Worm (Caenorhabditis elegans) whole organism, young adult: ENCODE data around the gene dpy-6.

Experiments
- D2030.7 ChIP-seq: fragments of 200-800 bp; sonication (Bioruptor generic); IDR thresholded peaks from 2 replicates; pipeline ENCODE4 v1.3.6; 2022; ENCODE audit warnings: missing genetic modification reagents, missing genetic modification characterization, missing compliant biosample characterization
- F10E7.11 ChIP-seq: sonication (generic microtip); optimal IDR thresholded peaks from 2 replicates; lab custom pipeline; 2017; ENCODE audit warnings: mild to moderate bottlenecking, missing genetic modification characterization, moderate library complexity, missing compliant biosample characterization
- F52B5.7 ChIP-seq: sonication (generic microtip); optimal IDR thresholded peaks from 2 replicates; lab custom pipeline; 2016; ENCODE audit warnings: mild to moderate bottlenecking, missing genetic modification characterization, missing compliant biosample characterization
- F57C9.4 ChIP-seq: sonication (generic microtip); optimal IDR thresholded peaks from 2 replicates; lab custom pipeline; 2017; ENCODE audit warnings: mild to moderate bottlenecking, missing genetic modification characterization, missing compliant biosample characterization
- T07F8.4 ChIP-seq: sonication (generic microtip); optimal IDR thresholded peaks from 2 replicates; lab custom pipeline; 2016; ENCODE audit warnings: mild to moderate bottlenecking, missing genetic modification characterization, moderate library complexity, missing compliant biosample characterization
- Y53G8AR.9 ChIP-seq: fragments of 200-800 bp; sonication (Bioruptor generic); conservative IDR thresholded peaks from 2 replicates; pipeline ENCODE4 v1.3.6; 2022; ENCODE audit warnings: missing genetic modification reagents, missing genetic modification characterization, missing compliant biosample characterization
- Y56A3A.18 ChIP-seq: fragments of 200-800 bp; sonication (Bioruptor generic); IDR thresholded peaks from 2 replicates; pipeline ENCODE4 v1.3.6; 2022; ENCODE audit warnings: missing genetic modification reagents, missing genetic modification characterization, missing compliant biosample characterization
- Y79H2A.3 ChIP-seq: fragments of 200-800 bp; sonication (Bioruptor generic); conservative IDR thresholded peaks from 2 replicates; pipeline ENCODE4 v1.3.6; 2022; ENCODE audit warnings: missing genetic modification reagents, missing genetic modification characterization, missing compliant biosample characterization
- atf-7 ChIP-seq: sonication (generic microtip); optimal IDR thresholded peaks from 2 replicates; lab custom pipeline; 2017; ENCODE audit warnings: mild to moderate bottlenecking, missing genetic modification characterization, missing compliant biosample characterization
- attf-3 ChIP-seq: fragments of 200-800 bp; sonication (Bioruptor generic); conservative IDR thresholded peaks from 2 replicates; pipeline ENCODE4 v1.3.6; 2022; ENCODE audit warnings: missing genetic modification reagents, missing genetic modification characterization, missing compliant biosample characterization
- attf-5 ChIP-seq: fragments of 200-800 bp; sonication (Bioruptor generic); optimal IDR thresholded peaks from 2 replicates; lab custom pipeline; 2018; ENCODE audit warnings: mild to moderate bottlenecking, missing genetic modification characterization, missing compliant biosample characterization
- attf-6 ChIP-seq: fragments of 200-800 bp; sonication (Bioruptor generic); IDR thresholded peaks from 2 replicates; pipeline ENCODE4 v1.3.6; 2022; ENCODE audit warnings: missing genetic modification reagents, missing genetic modification characterization, missing compliant biosample characterization
- bed-1 ChIP-seq: fragments of 200-800 bp; sonication (Bioruptor generic); IDR thresholded peaks from 2 replicates; pipeline ENCODE4 v1.3.6; 2022; ENCODE audit warnings: missing genetic modification reagents, missing genetic modification characterization, missing compliant biosample characterization
- ceh-100 ChIP-seq: fragments of 200-800 bp; sonication (Bioruptor generic); IDR thresholded peaks from 2 replicates; pipeline ENCODE4 v1.3.6; 2022; ENCODE audit warnings: missing genetic modification reagents, missing genetic modification characterization, missing compliant biosample characterization
- ceh-40 ChIP-seq: fragments of 200-800 bp; sonication (Bioruptor generic); IDR thresholded peaks from 2 replicates; pipeline ENCODE4 v1.3.6; 2022; ENCODE audit warnings: missing genetic modification characterization, missing compliant biosample characterization
- chd-7 ChIP-seq: sonication (generic microtip); optimal IDR thresholded peaks from 2 replicates; lab custom pipeline; 2016; ENCODE audit warnings: mild to moderate bottlenecking, missing genetic modification characterization, moderate library complexity, missing compliant biosample characterization
- die-1 ChIP-seq: sonication (generic microtip); optimal IDR thresholded peaks from 2 replicates; lab custom pipeline; 2016; ENCODE audit warnings: missing genotype, mild to moderate bottlenecking, missing genetic modification characterization, missing compliant biosample characterization
- egl-44 ChIP-seq: fragments of 200-800 bp; sonication (Bioruptor generic); IDR thresholded peaks from 2 replicates; pipeline ENCODE4 v1.3.6; 2022; ENCODE audit warnings: missing genetic modification reagents, missing genetic modification characterization, missing compliant biosample characterization
- egrh-3 ChIP-seq: fragments of 200-800 bp; sonication (Bioruptor generic); IDR thresholded peaks from 2 replicates; pipeline ENCODE4 v1.3.6; 2022; ENCODE audit warnings: missing genetic modification reagents, missing genetic modification characterization, missing compliant biosample characterization
- ekl-4 ChIP-seq: fragments of 200-800 bp; sonication (Bioruptor generic); IDR thresholded peaks from 2 replicates; pipeline ENCODE4 v1.3.6; 2022; ENCODE audit warnings: missing genetic modification reagents, missing genetic modification characterization, missing compliant biosample characterization
- gei-17 ChIP-seq: fragments of 200-800 bp; sonication (Bioruptor generic); optimal IDR thresholded peaks from 2 replicates; lab custom pipeline; 2018; ENCODE audit warnings: mild to moderate bottlenecking, missing genetic modification characterization, missing compliant biosample characterization
- him-1 ChIP-seq: sonication (generic microtip); optimal IDR thresholded peaks from 2 replicates; lab custom pipeline; 2016; ENCODE audit warnings: missing genotype, missing genetic modification reagents, missing genetic modification characterization, missing compliant biosample characterization
- hsf-1 ChIP-seq: fragments of 200-800 bp; sonication (Bioruptor generic); IDR thresholded peaks from 2 replicates; pipeline ENCODE4 v1.3.6; 2022; ENCODE audit warnings: missing genetic modification reagents, missing genetic modification characterization, missing compliant biosample characterization
- lin-26 ChIP-seq: fragments of 200-800 bp; sonication (Bioruptor generic); IDR thresholded peaks from 2 replicates; pipeline ENCODE4 v1.3.6; 2022; ENCODE audit warnings: missing genetic modification reagents, missing genetic modification characterization, missing compliant biosample characterization
- lin-35 ChIP-seq, 3 experiments: fragments of 150-350 bp in 2 of 3; sonication (generic microtip) in 1 of 3; optimal IDR thresholded peaks; 2 replicates each; lab custom pipeline; 2014 to 2018; ENCODE audit warnings: missing biosample characterization in 3 of 3, missing genetic modification characterization in 3 of 3, missing genetic modification reagents in 3 of 3
- lin-54 ChIP-seq: fragments of 200-800 bp; sonication (Bioruptor generic); optimal IDR thresholded peaks from 2 replicates; lab custom pipeline; 2018; ENCODE audit warnings: mild to moderate bottlenecking, missing genetic modification characterization, missing compliant biosample characterization
- lsy-27 ChIP-seq: sonication (generic microtip); optimal IDR thresholded peaks from 2 replicates; lab custom pipeline; 2017; ENCODE audit warnings: missing genetic modification characterization, mild to moderate bottlenecking, missing compliant biosample characterization, antibody characterized with exemption, missing genotype, borderline replicate concordance; ENCODE audit not compliant: insufficient read depth
- madf-10 ChIP-seq: sonication (generic microtip); optimal IDR thresholded peaks from 2 replicates; lab custom pipeline; 2016; ENCODE audit warnings: mild to moderate bottlenecking, missing genetic modification characterization, missing compliant biosample characterization
- madf-6 ChIP-seq: fragments of 200-800 bp; sonication (Bioruptor generic); IDR thresholded peaks from 2 replicates; pipeline ENCODE4 v1.3.6; 2022; ENCODE audit warnings: missing genetic modification reagents, missing genetic modification characterization, missing compliant biosample characterization
- mcd-1 ChIP-seq: fragments of 200-800 bp; sonication (Bioruptor generic); IDR thresholded peaks from 2 replicates; pipeline ENCODE4 v1.3.6; 2022; ENCODE audit warnings: missing genetic modification reagents, missing genetic modification characterization, missing compliant biosample characterization
- mel-28 ChIP-seq: sonication (generic microtip); optimal IDR thresholded peaks from 2 replicates; lab custom pipeline; 2016; ENCODE audit warnings: borderline replicate concordance, mild to moderate bottlenecking, missing genetic modification characterization, missing compliant biosample characterization
- nhr-179 ChIP-seq: sonication (generic microtip); optimal IDR thresholded peaks from 2 replicates; lab custom pipeline; 2016; ENCODE audit warnings: mild to moderate bottlenecking, missing genetic modification characterization, missing compliant biosample characterization
- nhr-80 ChIP-seq: sonication (generic microtip); optimal IDR thresholded peaks from 2 replicates; lab custom pipeline; 2016; ENCODE audit warnings: missing genetic modification characterization, missing compliant biosample characterization
- nhr-90 ChIP-seq: sonication (generic microtip); optimal IDR thresholded peaks from 2 replicates; lab custom pipeline; 2016; ENCODE audit warnings: missing genotype, mild to moderate bottlenecking, missing genetic modification characterization, missing compliant biosample characterization
- pbrm-1 ChIP-seq: fragments of 200-800 bp; sonication (Bioruptor generic); IDR thresholded peaks from 2 replicates; pipeline ENCODE4 v1.3.6; 2022; ENCODE audit warnings: missing genetic modification reagents, missing genetic modification characterization, missing compliant biosample characterization
- pha-4 ChIP-seq: fragments of 150-350 bp; sonication (generic microtip); optimal IDR thresholded peaks from 2 replicates; lab custom pipeline; 2014; ENCODE audit warnings: missing biosample characterization, missing genetic modification reagents, missing genetic modification characterization
- rcor-1 ChIP-seq: fragments of 200-800 bp; sonication (Bioruptor generic); IDR thresholded peaks from 2 replicates; pipeline ENCODE4 v1.3.6; 2022; ENCODE audit warnings: missing genetic modification reagents, missing genetic modification characterization, missing compliant biosample characterization
- somi-1 ChIP-seq: fragments of 200-800 bp; sonication (Bioruptor generic); optimal IDR thresholded peaks from 2 replicates; lab custom pipeline; 2018; ENCODE audit warnings: mild to moderate bottlenecking, missing genetic modification characterization, missing compliant biosample characterization
- tbx-9 ChIP-seq: sonication (generic microtip); optimal IDR thresholded peaks from 2 replicates; lab custom pipeline; 2016; ENCODE audit warnings: borderline replicate concordance, missing genetic modification characterization, inconsistent platforms, missing compliant biosample characterization
- tlf-1 ChIP-seq: fragments of 200-800 bp; sonication (Bioruptor generic); optimal IDR thresholded peaks from 2 replicates; lab custom pipeline; 2018; ENCODE audit warnings: mild to moderate bottlenecking, missing genetic modification characterization, missing compliant biosample characterization
- unc-130 ChIP-seq: sonication (generic microtip); optimal IDR thresholded peaks from 2 replicates; lab custom pipeline; 2016; ENCODE audit warnings: missing genetic modification reagents, missing genetic modification characterization, missing compliant biosample characterization
- unc-62 ChIP-seq: fragments of 150-350 bp; optimal IDR thresholded peaks from 2 replicates; lab custom pipeline; 2014; ENCODE audit warnings: missing biosample characterization, missing genetic modification reagents, missing genetic modification characterization
- xnd-1 ChIP-seq: sonication (generic microtip); optimal IDR thresholded peaks from 2 replicates; lab custom pipeline; 2016; ENCODE audit warnings: missing genotype, missing genetic modification reagents, missing genetic modification characterization, missing compliant biosample characterization

Gene dpy-6

DNA sequence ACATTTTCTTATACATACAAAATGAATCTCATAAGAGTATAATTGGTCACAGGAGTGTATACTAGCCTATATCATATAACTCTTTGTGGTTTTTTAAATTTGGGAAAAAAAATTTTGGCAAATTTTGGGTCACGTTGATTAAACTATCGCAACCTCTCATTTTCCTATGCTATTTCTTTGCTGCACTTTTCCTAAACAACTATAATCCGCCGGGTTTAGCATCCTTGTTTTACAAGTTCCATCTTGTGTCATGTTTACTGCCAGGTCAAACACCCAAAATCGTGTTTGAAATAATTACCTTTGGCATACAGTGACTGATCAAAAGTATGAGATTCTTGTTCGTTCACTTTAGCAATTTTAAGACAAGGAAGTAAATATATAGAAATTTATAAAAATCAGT, 47.2 kb downstream of the dpy-6 start, which contains the start of gene sulp-3:
Gene sulp-3 (minus strand): TSS at position 101 of the 400 bp plus-strand sequence.
- no peak for TF ChIP-seq lin-54
- no peak for TF ChIP-seq attf-3 (GFP tag; lab: Robert Waterston, UW)

DNA sequence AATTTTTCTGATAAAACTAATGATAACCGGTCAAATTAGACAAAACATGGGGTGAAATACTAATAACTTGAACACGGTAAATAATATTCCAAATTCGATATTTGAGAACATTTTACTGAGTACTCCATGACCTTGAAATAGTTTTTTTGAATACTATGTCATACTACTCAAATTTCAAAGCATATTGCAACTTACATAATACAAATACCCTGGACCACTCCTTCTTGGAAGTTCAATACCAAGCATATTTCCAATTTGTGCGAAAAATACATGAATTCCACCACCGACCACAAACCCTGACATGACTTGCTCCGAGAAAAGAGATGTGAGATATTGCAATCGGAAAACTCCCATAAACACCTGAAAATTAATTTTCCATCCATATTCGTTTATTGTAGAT, 48.6 kb downstream of the dpy-6 start:
- TF ChIP-seq unc-130 (no peak), lsy-27 (tag; lab: Kevin White, UChicago) (no peak), tbx-9 (tag; lab: Kevin White, UChicago) (no peak), F57C9.4 (no peak), Y56A3A.18 (no peak), nhr-80 (tag; lab: Kevin White, UChicago) (no peak), pbrm-1 (no peak)

DNA sequence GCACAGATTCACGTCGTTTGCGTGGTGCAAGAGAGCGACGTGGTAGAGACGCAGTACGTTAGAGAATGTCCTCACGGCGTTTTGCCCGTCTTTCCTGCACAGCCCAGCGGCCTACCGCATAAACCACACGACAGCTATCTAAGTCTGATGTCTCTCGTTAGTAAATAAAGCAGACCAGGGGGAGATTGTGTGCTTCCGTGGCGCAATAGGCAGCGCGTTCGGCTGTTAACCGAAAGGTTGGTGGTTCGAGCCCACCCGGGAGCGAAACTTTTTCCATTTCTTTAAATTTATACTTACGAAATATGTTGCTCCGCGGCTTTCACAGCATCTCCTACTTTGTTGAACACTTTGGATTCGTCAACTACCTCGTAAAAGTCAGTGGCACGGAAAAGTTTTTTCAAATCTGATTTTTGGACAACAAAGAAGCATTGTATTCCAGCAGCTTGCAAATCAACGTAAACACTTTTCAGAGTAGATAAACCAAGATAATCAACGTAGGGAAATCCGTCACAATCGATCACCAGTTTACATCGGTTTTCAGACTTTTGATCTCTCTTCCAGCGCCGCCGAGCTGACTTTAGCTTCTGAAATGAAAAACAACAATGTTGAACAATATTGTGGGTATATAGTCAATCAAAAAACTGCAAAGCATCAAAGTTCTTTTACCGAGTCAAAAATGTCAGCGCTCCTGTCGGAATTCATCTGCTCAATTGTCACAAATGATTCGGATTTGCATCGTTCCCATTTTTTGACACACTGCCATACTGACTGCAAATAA, 50.9 kb downstream of the dpy-6 start:
- peak; percentile 81 for TF ChIP-seq tbx-9 (tag; lab: Kevin White, UChicago)
- TF ChIP-seq F10E7.11 (tag; lab: Kevin White, UChicago) = peak; percentile 74
- TF ChIP-seq lin-26 (GFP tag; lab: Robert Waterston, UW) = peak; percentile 98
- peak; percentile 90 for TF ChIP-seq madf-10 (tag; lab: Kevin White, UChicago)
- TF ChIP-seq unc-62 (GFP tag; lab: Kevin White, UChicago) = no peak
- TF ChIP-seq pbrm-1 = peak; percentile 93
- peak; percentile 95 for TF ChIP-seq chd-7 (tag; lab: Kevin White, UChicago)
- peak; percentile 64; the same call in 1 of the 2 replicates for TF ChIP-seq hsf-1 (GFP tag; lab: Robert Waterston, UW)
- TF ChIP-seq Y79H2A.3 (GFP tag; lab: Robert Waterston, UW) = 0 out of 2 replicates have a peak, but pooled peaks have one; percentile 17
- peak in 1 of 3 experiments; percentile 35 for TF ChIP-seq lin-35 (GFP tag; optimal IDR thresholded peaks at IDR 0.05; lab: Kevin White, UChicago)
- TF ChIP-seq egrh-3 (GFP tag; lab: Robert Waterston, UW) = peak; percentile 58
- peak; percentile 89 for TF ChIP-seq T07F8.4 (tag; lab: Kevin White, UChicago)
- peak; percentile 89 for TF ChIP-seq rcor-1
- peak; percentile 79 for TF ChIP-seq attf-6 (GFP tag; lab: Robert Waterston, UW)
- TF ChIP-seq ekl-4 (GFP tag; lab: Robert Waterston, UW) = peak; percentile 90
- peak; percentile 70; the same call in 1 of the 2 replicates for TF ChIP-seq attf-3 (GFP tag; lab: Robert Waterston, UW)
- peak; percentile 80 for TF ChIP-seq D2030.7 (GFP tag; lab: Robert Waterston, UW)
- TF ChIP-seq die-1 (tag; lab: Kevin White, UChicago) = peak; percentile 98
- TF ChIP-seq nhr-90 (tag; lab: Kevin White, UChicago) = peak; percentile 94
- TF ChIP-seq attf-5 (GFP tag; lab: Kevin White, UChicago) = peak; percentile 91
- TF ChIP-seq pha-4 (tag; lab: Kevin White, UChicago) = no peak
- peak; percentile 84 for TF ChIP-seq gei-17 (GFP tag; lab: Kevin White, UChicago)
- peak; percentile 86 for TF ChIP-seq Y53G8AR.9
- TF ChIP-seq bed-1 (GFP tag; lab: Robert Waterston, UW) = no peak
- TF ChIP-seq lin-54 = no peak
- TF ChIP-seq atf-7 = peak; percentile 88
- peak; percentile 74 for TF ChIP-seq mel-28 (tag; lab: Kevin White, UChicago)
- peak; percentile 93 for TF ChIP-seq egl-44
- TF ChIP-seq nhr-179 (tag; lab: Kevin White, UChicago) = peak; percentile 84
- peak; percentile 93 for TF ChIP-seq F52B5.7 (tag; lab: Kevin White, UChicago)
- peak; percentile 97 for TF ChIP-seq him-1 (tag; lab: Kevin White, UChicago)
- TF ChIP-seq somi-1 (GFP tag; lab: Kevin White, UChicago) = peak; percentile 89
- TF ChIP-seq ceh-100 (GFP tag; lab: Robert Waterston, UW) = peak; percentile 61; the same call in 1 of the 2 replicates
- no peak; the same call in 1 of the 2 replicates for TF ChIP-seq mcd-1 (GFP tag; lab: Robert Waterston, UW)
- TF ChIP-seq xnd-1 = no peak
- peak; percentile 59; the same call in 1 of the 2 replicates for TF ChIP-seq madf-6 (GFP tag; lab: Robert Waterston, UW)
- TF ChIP-seq tlf-1 (GFP tag; lab: Kevin White, UChicago) = peak; percentile 72
- TF ChIP-seq ceh-40 = peak; percentile 88
